Worm (Caenorhabditis elegans) whole organism, midembryonic: ENCODE results near the gene C10E2.5.

Source experiments
- T22C8.4 ChIP-seq: fragments of 200-800 bp; sonication (Bioruptor generic); IDR thresholded peaks from 2 replicates; pipeline ENCODE4 v1.3.6; 2022; ENCODE audit warnings: missing genetic modification characterization, missing compliant biosample characterization
- cog-1 ChIP-seq: sonication (generic microtip); optimal IDR thresholded peaks from 2 replicates; lab custom pipeline; 2016; ENCODE audit warnings: missing genetic modification characterization, missing compliant biosample characterization
- flt-1 ChIP-seq: fragments of 200-800 bp; sonication (Bioruptor generic); IDR thresholded peaks from 2 replicates; pipeline ENCODE4 v1.3.6; 2022; ENCODE audit warnings: missing genetic modification characterization, missing compliant biosample characterization
- klf-2 ChIP-seq: fragments of 200-800 bp; sonication (Bioruptor generic); conservative IDR thresholded peaks from 2 replicates; pipeline ENCODE4 v1.3.6; 2022; ENCODE audit warnings: missing genetic modification reagents, missing genetic modification characterization, missing compliant biosample characterization
- ref-1 ChIP-seq: fragments of 200-800 bp; sonication (Bioruptor generic); conservative IDR thresholded peaks from 2 replicates; pipeline ENCODE4 v1.3.6; 2022; ENCODE audit warnings: missing genetic modification reagents, missing genetic modification characterization, missing compliant biosample characterization
- tab-1 ChIP-seq: fragments of 200-800 bp; sonication (Bioruptor generic); IDR thresholded peaks from 2 replicates; pipeline ENCODE4 v1.3.6; 2022; ENCODE audit warnings: missing genetic modification characterization, missing compliant biosample characterization
- ztf-29 ChIP-seq: fragments of 200-800 bp; sonication (Bioruptor generic); IDR thresholded peaks from 2 replicates; pipeline ENCODE4 v1.3.6; 2022; ENCODE audit warnings: missing genetic modification reagents, missing genetic modification characterization, missing compliant biosample characterization

- TF ChIP-seq tab-1 (no peak), cog-1 (no peak), ref-1 (GFP tag; lab: Robert Waterston, UW) (no peak), flt-1 (GFP tag; lab: Robert Waterston, UW) (no peak), T22C8.4 (GFP tag; lab: Robert Waterston, UW) (no peak), ztf-29 (GFP tag; lab: Robert Waterston, UW) (no peak), klf-2 (no peak)
Measured at ce11 chrX:16772112-16772731, 17.8 kb upstream of the C10E2.5 start.
